Worm (Caenorhabditis elegans) whole organism, midembryonic: ENCODE data around the gene ugt-53.

Experiments used
- T22C8.4 ChIP-seq: fragments of 200-800 bp; sonication (Bioruptor generic); IDR thresholded peaks from 2 replicates; pipeline ENCODE4 v1.3.6; 2022; ENCODE audit warnings: missing genetic modification characterization, missing compliant biosample characterization
- cog-1 ChIP-seq: sonication (generic microtip); optimal IDR thresholded peaks from 2 replicates; lab custom pipeline; 2016; ENCODE audit warnings: missing genetic modification characterization, missing compliant biosample characterization
- flt-1 ChIP-seq: fragments of 200-800 bp; sonication (Bioruptor generic); IDR thresholded peaks from 2 replicates; pipeline ENCODE4 v1.3.6; 2022; ENCODE audit warnings: missing genetic modification characterization, missing compliant biosample characterization
- klf-2 ChIP-seq: fragments of 200-800 bp; sonication (Bioruptor generic); conservative IDR thresholded peaks from 2 replicates; pipeline ENCODE4 v1.3.6; 2022; ENCODE audit warnings: missing genetic modification reagents, missing genetic modification characterization, missing compliant biosample characterization
- med-1 ChIP-seq: sonication (generic microtip); optimal IDR thresholded peaks from 2 replicates; lab custom pipeline; 2017; ENCODE audit warnings: missing genetic modification characterization, mild to moderate bottlenecking, missing compliant biosample characterization, antibody characterized with exemption, missing genetic modification reagents; ENCODE audit not compliant: insufficient read depth
- ref-1 ChIP-seq: fragments of 200-800 bp; sonication (Bioruptor generic); conservative IDR thresholded peaks from 2 replicates; pipeline ENCODE4 v1.3.6; 2022; ENCODE audit warnings: missing genetic modification reagents, missing genetic modification characterization, missing compliant biosample characterization
- tab-1 ChIP-seq: fragments of 200-800 bp; sonication (Bioruptor generic); IDR thresholded peaks from 2 replicates; pipeline ENCODE4 v1.3.6; 2022; ENCODE audit warnings: missing genetic modification characterization, missing compliant biosample characterization
- ztf-23 ChIP-seq: fragments of 200-800 bp; sonication (Bioruptor generic); IDR thresholded peaks from 2 replicates; pipeline ENCODE4 v1.3.6; 2022; ENCODE audit warnings: missing genetic modification reagents, missing genetic modification characterization, missing compliant biosample characterization
- ztf-29 ChIP-seq: fragments of 200-800 bp; sonication (Bioruptor generic); IDR thresholded peaks from 2 replicates; pipeline ENCODE4 v1.3.6; 2022; ENCODE audit warnings: missing genetic modification reagents, missing genetic modification characterization, missing compliant biosample characterization

ugt-53 gene

ce11 chrV:2888681-2889080 lies 39.5 kb downstream of the ugt-53 start, which contains the start of gene srw-4:
srw-4 (minus strand) TSS chrV:2888781.
- TF ChIP-seq flt-1 (GFP tag; lab: Robert Waterston, UW) (no peak), ref-1 (GFP tag; lab: Robert Waterston, UW) (no peak), klf-2 (GFP tag; lab: Robert Waterston, UW) (no peak), ztf-29 (no peak), T22C8.4 (GFP tag; lab: Robert Waterston, UW) (no peak), med-1 (no peak), cog-1 (tag; lab: Kevin White, UChicago) (no peak), tab-1 (GFP tag; lab: Robert Waterston, UW) (no peak), ztf-23 (GFP tag; lab: Robert Waterston, UW) (no peak)

ce11 chrV:2891927-2892326 lies 42.8 kb downstream of the ugt-53 start, which contains the start of gene F37B4.15:
F37B4.15 (plus strand) TSS chrV:2892227.
- TF ChIP-seq ztf-23 (GFP tag; lab: Robert Waterston, UW) (no peak), med-1 (no peak), klf-2 (GFP tag; lab: Robert Waterston, UW) (no peak), flt-1 (GFP tag; lab: Robert Waterston, UW) (no peak), T22C8.4 (GFP tag; lab: Robert Waterston, UW) (no peak)

ce11 chrV:2892976-2893375 lies 43.8 kb downstream of the ugt-53 start, which contains the start of gene srh-127:
srh-127 (plus strand) TSS chrV:2893276.
- TF ChIP-seq T22C8.4 (GFP tag; lab: Robert Waterston, UW) = no peak

- TF ChIP-seq med-1 (no peak), ref-1 (GFP tag; lab: Robert Waterston, UW) (no peak), T22C8.4 (GFP tag; lab: Robert Waterston, UW) (no peak), tab-1 (GFP tag; lab: Robert Waterston, UW) (no peak), ztf-29 (no peak), cog-1 (tag; lab: Kevin White, UChicago) (no peak), flt-1 (GFP tag; lab: Robert Waterston, UW) (no peak), ztf-23 (GFP tag; lab: Robert Waterston, UW) (no peak), klf-2 (GFP tag; lab: Robert Waterston, UW) (no peak)
Measured at ce11 chrV:2896198-2896660, 47.1 kb downstream of the ugt-53 start, which contains the start of gene pals-32. pals-32 (plus strand) TSS chrV:2896610.

- no peak for TF ChIP-seq med-1
- no peak for TF ChIP-seq tab-1 (GFP tag; lab: Robert Waterston, UW)
- TF ChIP-seq klf-2 (GFP tag; lab: Robert Waterston, UW) = no peak
- TF ChIP-seq flt-1 (GFP tag; lab: Robert Waterston, UW) = no peak
- no peak for TF ChIP-seq ztf-29
- TF ChIP-seq T22C8.4 (GFP tag; lab: Robert Waterston, UW) = no peak
- TF ChIP-seq ztf-23 (GFP tag; lab: Robert Waterston, UW) = no peak
- no peak for TF ChIP-seq cog-1 (tag; lab: Kevin White, UChicago)
- TF ChIP-seq ref-1 (GFP tag; lab: Robert Waterston, UW) = no peak
Measured at ce11 chrV:2899867-2900266, 50.7 kb downstream of the ugt-53 start, which contains the start of gene str-46. str-46 (minus strand) TSS chrV:2899967.
